Fruit fly (Drosophila melanogaster) S2 (cell line): ENCODE results near the gene CG11030.
A peak's percentile ranks its signal among the peaks of the same experiment; 100 is the strongest.

Experiments
- CG8478 ChIP-seq: fragments of >200 bp; optimal IDR thresholded peaks from 2 replicates; lab custom pipeline; 2018
- CTCF ChIP-seq, 2 experiments: fragments of >200 bp; optimal IDR thresholded peaks; 2 replicates each; lab custom pipeline; 2018

CG11030 gene

dm6 chr2L:5797977-5798376 lies 73.5 kb downstream of the CG11030 start:
- TF ChIP-seq CTCF (optimal IDR thresholded peaks at IDR 0.05; lab: Kevin White, UChicago): no peak
- TF ChIP-seq CG8478 (lab: Kevin White, UChicago): no peak

DNA sequence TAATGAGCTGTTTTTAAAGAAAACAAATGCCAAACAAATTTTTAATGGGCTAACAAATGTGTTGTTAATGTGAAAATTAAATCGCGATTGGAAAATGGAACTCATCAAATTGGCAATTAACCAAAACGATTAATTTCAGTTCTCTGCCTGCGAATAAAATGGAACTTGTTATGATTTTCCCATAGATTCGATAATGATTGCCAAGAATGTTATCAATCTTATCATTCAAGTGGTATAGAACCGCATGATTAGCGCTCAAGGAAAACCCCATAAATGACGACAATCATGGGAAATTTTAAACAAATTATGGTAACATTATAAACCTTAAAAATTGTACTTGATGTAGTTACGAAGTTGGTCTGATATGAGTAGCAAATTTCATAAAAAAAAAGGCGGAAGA lies 74.2 kb downstream of the CG11030 start:
- no peak for TF ChIP-seq CG8478 (lab: Kevin White, UChicago)
- TF ChIP-seq CTCF (optimal IDR thresholded peaks at IDR 0.05; lab: Kevin White, UChicago): no peak

DNA sequence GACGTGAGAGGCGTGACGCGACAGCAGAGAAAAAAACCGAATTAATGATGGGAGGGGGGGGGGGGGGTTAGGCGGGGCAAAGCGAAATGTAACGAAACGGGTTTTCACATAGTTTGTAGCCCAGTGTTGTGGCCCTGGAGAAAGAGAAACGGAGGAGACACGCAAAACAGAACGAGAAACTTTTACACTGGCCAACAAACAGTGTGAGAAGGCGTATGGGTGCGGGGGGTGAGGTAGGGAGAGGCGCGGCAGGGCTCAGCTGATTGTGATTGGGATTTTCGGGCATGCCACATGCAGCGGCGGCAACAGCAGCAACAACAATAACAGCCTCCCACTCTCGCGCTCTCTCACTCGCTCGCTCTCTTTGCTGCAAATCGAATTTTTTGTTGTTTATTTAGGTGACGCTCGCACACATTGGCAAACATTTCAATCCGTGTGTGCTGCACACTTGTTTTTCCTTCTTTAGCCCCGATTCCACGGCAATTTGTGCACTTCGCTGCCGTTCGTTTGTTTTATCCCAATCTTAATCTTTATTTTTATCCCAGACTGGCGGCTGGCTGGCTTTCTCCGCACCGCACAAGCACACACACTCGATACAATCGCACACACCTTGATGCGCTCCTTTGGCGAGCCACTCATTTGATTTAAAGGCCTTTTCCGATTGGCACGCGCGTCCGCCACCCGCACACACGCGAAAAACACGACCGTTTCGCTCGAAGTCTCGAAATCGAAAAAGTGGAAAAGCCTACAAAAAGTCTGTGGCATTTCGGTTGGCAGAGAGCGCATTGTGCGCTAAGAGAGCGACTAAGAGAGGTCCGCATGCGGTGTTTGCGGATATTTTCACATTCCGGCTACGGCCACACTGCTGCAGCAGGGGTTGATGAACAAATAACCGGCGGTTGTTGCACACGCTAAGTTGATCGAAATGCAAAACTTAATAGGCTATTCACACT lies 75.3 kb downstream of the CG11030 start, which contains the start of gene CG9171:
Gene CG9171 (minus strand): TSS at position 819 of the 953 bp plus-strand sequence.
- TF ChIP-seq CG8478 (lab: Kevin White, UChicago) (no peak), CTCF (optimal IDR thresholded peaks at IDR 0.05; lab: Kevin White, UChicago) (peak; percentile 64 to 66)

dm6 chr2L:5800388-5800748 lies 75.9 kb downstream of the CG11030 start:
- no peak for TF ChIP-seq CTCF (optimal IDR thresholded peaks at IDR 0.05; lab: Kevin White, UChicago)
- TF ChIP-seq CG8478 (lab: Kevin White, UChicago): no peak

- TF ChIP-seq CTCF (optimal IDR thresholded peaks at IDR 0.05; lab: Kevin White, UChicago): no peak
- TF ChIP-seq CG8478 (lab: Kevin White, UChicago): no peak
These were observed 77.5 kb downstream of the CG11030 start, which contains the start of the genes CG14005 and CG7239 for dm6 chr2L:5801926-5802325. CG14005 (minus strand) TSS chr2L:5801975. CG7239 (plus strand) TSS chr2L:5802220.

DNA sequence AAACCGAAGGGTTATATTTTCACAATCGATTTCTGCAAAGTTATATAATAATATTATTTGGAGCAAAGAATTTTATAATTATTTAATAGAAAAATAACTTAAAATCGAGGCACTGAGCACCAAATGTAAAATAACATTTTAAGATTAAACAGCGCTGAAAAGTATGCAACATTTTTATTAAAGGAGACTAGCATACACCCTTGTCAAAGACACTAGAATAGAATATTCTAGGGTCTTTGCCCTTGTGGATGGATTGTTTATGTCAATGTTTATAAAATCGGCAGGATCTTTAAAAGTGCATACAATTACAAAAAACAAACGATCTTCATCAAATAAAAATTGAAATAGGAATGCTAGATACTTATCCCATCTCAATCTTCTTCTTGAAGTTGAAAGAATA lies 79.6 kb downstream of the CG11030 start:
- TF ChIP-seq CG8478 (lab: Kevin White, UChicago): no peak
- no peak for TF ChIP-seq CTCF (optimal IDR thresholded peaks at IDR 0.05; lab: Kevin White, UChicago)

dm6 chr2L:5805091-5805817 lies 80.8 kb downstream of the CG11030 start, which contains the start of gene CG11034:
CG11034 (plus strand) TSS chr2L:5805395.
- no peak for TF ChIP-seq CTCF (optimal IDR thresholded peaks at IDR 0.05; lab: Kevin White, UChicago)
- no peak for TF ChIP-seq CG8478 (lab: Kevin White, UChicago)

dm6 chr2L:5811274-5811673 lies 86.8 kb downstream of the CG11030 start, which contains the start of gene CG43307:
CG43307 (plus strand) TSS chr2L:5811574.
- TF ChIP-seq CG8478 (lab: Kevin White, UChicago): no peak
- TF ChIP-seq CTCF (optimal IDR thresholded peaks at IDR 0.05; lab: Kevin White, UChicago): no peak
